Worm (Caenorhabditis elegans) whole organism, young adult: ENCODE results near the gene taf-9.

Source experiments
- F52B5.7 ChIP-seq: sonication (generic microtip); optimal IDR thresholded peaks from 2 replicates; lab custom pipeline; 2016; ENCODE audit warnings: mild to moderate bottlenecking, missing genetic modification characterization, missing compliant biosample characterization
- cebp-2 ChIP-seq: fragments of 200-800 bp; sonication (Bioruptor generic); IDR thresholded peaks from 2 replicates; pipeline ENCODE4 v1.3.6; 2022; ENCODE audit warnings: missing genetic modification characterization, missing compliant biosample characterization
- ceh-40 ChIP-seq: fragments of 200-800 bp; sonication (Bioruptor generic); IDR thresholded peaks from 2 replicates; pipeline ENCODE4 v1.3.6; 2022; ENCODE audit warnings: missing genetic modification characterization, missing compliant biosample characterization
- ceh-79 ChIP-seq: sonication (generic microtip); optimal IDR thresholded peaks from 2 replicates; lab custom pipeline; 2017; ENCODE audit warnings: mild to moderate bottlenecking, missing genetic modification characterization, missing compliant biosample characterization
- mes-4 ChIP-seq: sonication (generic microtip); optimal IDR thresholded peaks from 2 replicates; lab custom pipeline; 2016; ENCODE audit warnings: missing genotype, missing genetic modification characterization, missing compliant biosample characterization
- nfyb-1 ChIP-seq: fragments of 200-800 bp; sonication (Bioruptor generic); IDR thresholded peaks from 2 replicates; pipeline ENCODE4 v1.3.6; 2022; ENCODE audit warnings: missing genetic modification reagents, missing genetic modification characterization, missing compliant biosample characterization
- snpc-3.4 ChIP-seq: sonication (generic microtip); optimal IDR thresholded peaks from 2 replicates; lab custom pipeline; 2017; ENCODE audit warnings: missing genetic modification characterization, mild to moderate bottlenecking, missing compliant biosample characterization, antibody characterized with exemption, moderate library complexity, missing genotype, missing genetic modification reagents
- snpc-4 ChIP-seq, 5 experiments: fragments of 150-350 bp in 1 of 5; sonication (generic microtip) in 4 of 5; optimal IDR thresholded peaks; 2 replicates each; lab custom pipeline; 2014 to 2018; ENCODE audit warnings: missing genetic modification characterization in 5 of 5, missing biosample characterization in 3 of 5, antibody characterized with exemption in 2 of 5, mild to moderate bottlenecking in 2 of 5, missing compliant biosample characterization in 2 of 5, missing genotype in 2 of 5, moderate library complexity in 2 of 5, missing genetic modification reagents in 1 of 5
- somi-1 ChIP-seq: fragments of 200-800 bp; sonication (Bioruptor generic); optimal IDR thresholded peaks from 2 replicates; lab custom pipeline; 2018; ENCODE audit warnings: mild to moderate bottlenecking, missing genetic modification characterization, missing compliant biosample characterization
- unc-130 ChIP-seq: sonication (generic microtip); optimal IDR thresholded peaks from 2 replicates; lab custom pipeline; 2016; ENCODE audit warnings: missing genetic modification reagents, missing genetic modification characterization, missing compliant biosample characterization
- zfh-2 ChIP-seq: fragments of 200-800 bp; sonication (Bioruptor generic); conservative IDR thresholded peaks from 2 replicates; pipeline ENCODE4 v1.3.6; 2022; ENCODE audit warnings: missing genetic modification reagents, missing genetic modification characterization, missing compliant biosample characterization
- ztf-25 ChIP-seq: fragments of 200-800 bp; sonication (Bioruptor generic); IDR thresholded peaks from 2 replicates; pipeline ENCODE4 v1.3.6; 2022; ENCODE audit warnings: missing genetic modification reagents, missing genetic modification characterization, missing compliant biosample characterization
- ztf-26 ChIP-seq: sonication (generic microtip); optimal IDR thresholded peaks from 2 replicates; lab custom pipeline; 2017; ENCODE audit warnings: missing genetic modification characterization, missing compliant biosample characterization

DNA sequence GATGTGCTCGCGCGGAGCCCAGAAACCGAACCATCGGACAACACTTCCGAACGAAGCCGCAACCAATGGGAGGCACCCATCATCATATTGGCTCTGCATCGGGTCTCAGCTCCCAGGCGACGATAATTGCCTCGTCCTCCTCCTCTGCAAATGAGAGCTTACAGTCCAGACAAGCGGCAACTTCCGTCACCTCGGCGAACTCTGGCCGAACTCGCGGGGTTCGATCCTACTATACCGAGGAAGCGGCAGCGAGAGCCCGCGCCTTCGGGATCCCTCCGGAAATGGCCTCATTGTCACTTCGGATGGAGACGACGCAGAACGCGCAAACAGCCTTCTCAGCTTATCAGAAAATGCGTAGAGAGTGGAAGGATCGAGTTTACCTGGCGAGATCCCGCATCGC, 30.9 kb downstream of the taf-9 start:
- no peak for TF ChIP-seq cebp-2 (GFP tag; lab: Robert Waterston, UW)
- no peak for TF ChIP-seq ztf-25 (GFP tag; lab: Robert Waterston, UW)
- TF ChIP-seq F52B5.7 (tag; lab: Kevin White, UChicago): no peak
- no peak for TF ChIP-seq ceh-79
- TF ChIP-seq snpc-3.4 (tag; lab: Kevin White, UChicago): no peak
- no peak for TF ChIP-seq nfyb-1 (GFP tag; lab: Robert Waterston, UW)
- TF ChIP-seq ceh-40 (GFP tag; lab: Robert Waterston, UW): no peak
- no peak for TF ChIP-seq ztf-26 (tag; lab: Kevin White, UChicago)
- peak; percentile 88 for TF ChIP-seq zfh-2 (GFP tag; lab: Robert Waterston, UW)
- TF ChIP-seq mes-4: no peak
- TF ChIP-seq somi-1: no peak
- TF ChIP-seq unc-130 (GFP tag; lab: Kevin White, UChicago): no peak
- no peak for TF ChIP-seq snpc-4 (GFP tag; optimal IDR thresholded peaks at IDR 0.05; lab: Kevin White, UChicago)
- no peak for TF ChIP-seq snpc-4 (tag; optimal IDR thresholded peaks at IDR 0.05; lab: Kevin White, UChicago)
